Worm (Caenorhabditis elegans): ENCODE results near the gene tbb-4.

DNA sequence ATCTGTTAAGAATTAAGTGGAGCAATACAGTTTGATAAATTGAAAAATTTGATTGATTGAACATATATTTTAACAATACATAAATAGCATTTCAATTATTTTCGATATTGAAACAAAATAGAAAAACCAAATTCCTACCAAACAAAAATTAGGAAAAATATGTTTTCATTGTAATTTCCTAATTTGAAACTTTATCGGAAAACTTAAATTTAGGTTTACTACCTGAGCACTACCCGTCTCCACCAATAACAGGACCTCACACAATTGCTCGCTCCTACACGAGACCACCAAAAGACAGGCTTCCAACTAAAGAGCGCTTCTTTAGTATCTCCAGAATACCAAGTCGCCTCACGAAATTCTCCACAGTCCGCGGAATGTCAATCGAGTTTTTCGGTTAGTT, 40.1 kb upstream of the tbb-4 start:
- TF ChIP-seq unc-62 (GFP tag; optimal IDR thresholded peaks at IDR 0.05) (no peak), grh-1 (GFP tag; IDR thresholded peaks at IDR 0.05) (no peak), snpc-4 (tag; optimal IDR thresholded peaks at IDR 0.05) (no peak)

Measured in whole organism, L1 larva.